Fruit fly (Drosophila melanogaster): ENCODE results near the gene Best1.

Gene Best1

dm6 chr3R:10185986-10186385 is 15.7 kb upstream of the Best1 start:
- TF ChIP-seq lola (GFP tag; optimal IDR thresholded peaks at IDR 0.05) (no peak), N (GFP tag; optimal IDR thresholded peaks at IDR 0.05) (no peak), dmrt93B (GFP tag; optimal IDR thresholded peaks at IDR 0.05) (no peak), brk (GFP tag; optimal IDR thresholded peaks at IDR 0.05) (no peak), psq (GFP tag; optimal IDR thresholded peaks at IDR 0.05) (no peak), Abd-B (GFP tag; optimal IDR thresholded peaks at IDR 0.05) (no peak), Vsx2 (GFP tag; optimal IDR thresholded peaks at IDR 0.05; ENCODE audit: partially characterized antibody) (no peak)

- TF ChIP-seq Abd-B (GFP tag; optimal IDR thresholded peaks at IDR 0.05) (no peak), Rel (GFP tag; optimal IDR thresholded peaks at IDR 0.05) (no peak), Rel (tag; optimal IDR thresholded peaks at IDR 0.05) (peak; percentile 26), usp (GFP tag; optimal IDR thresholded peaks at IDR 0.05) (no peak)
These were observed 6.7 kb upstream of the Best1 start for dm6 chr3R:10176927-10177511.

dm6 chr3R:10169124-10169766 is 1.0 kb downstream of the Best1 start:
- TF ChIP-seq HLH106 (tag; optimal IDR thresholded peaks at IDR 0.05), result no peak
- TF ChIP-seq OdsH (GFP tag; optimal IDR thresholded peaks at IDR 0.05), result peak; percentile 15
- TF ChIP-seq usp (GFP tag; optimal IDR thresholded peaks at IDR 0.05), result no peak

dm6 chr3R:10168483-10169064 is 1.7 kb downstream of the Best1 start:
- TF ChIP-seq dl (GFP tag; optimal IDR thresholded peaks at IDR 0.05; ENCODE audit: insufficient read depth in 1 of 2, partially characterized antibody in 2 of 2) (no peak), pan (optimal IDR thresholded peaks at IDR 0.05) (no peak), fru (GFP tag; optimal IDR thresholded peaks at IDR 0.05) (peak; percentile 56), psq (GFP tag; optimal IDR thresholded peaks at IDR 0.05) (peak; percentile 33), Hr83 (GFP tag; optimal IDR thresholded peaks at IDR 0.05; ENCODE audit: poor library complexity, severe bottlenecking) (peak; percentile 52), dmrt93B (GFP tag; optimal IDR thresholded peaks at IDR 0.05) (peak; percentile 57), Hnf4 (GFP tag; optimal IDR thresholded peaks at IDR 0.05) (peak; percentile 20), woc (GFP tag; optimal IDR thresholded peaks at IDR 0.05) (peak; percentile 57), foxo (GFP tag; optimal IDR thresholded peaks at IDR 0.05) (peak in 1 of 2 experiments; percentile 65), OdsH (GFP tag; optimal IDR thresholded peaks at IDR 0.05) (peak; percentile 63), Hr78 (GFP tag; optimal IDR thresholded peaks at IDR 0.05) (no peak), ey (GFP tag; optimal IDR thresholded peaks at IDR 0.05) (peak; percentile 65), usp (GFP tag; optimal IDR thresholded peaks at IDR 0.05) (no peak), Sp1 (GFP tag; optimal IDR thresholded peaks at IDR 0.05) (peak; percentile 61), HLH106 (tag; optimal IDR thresholded peaks at IDR 0.05) (peak; percentile 59), CG32264 (GFP tag; optimal IDR thresholded peaks at IDR 0.05) (peak; percentile 72), CrebA (GFP tag; optimal IDR thresholded peaks at IDR 0.05; ENCODE audit: borderline replicate concordance) (peak; percentile 23), br (GFP tag; optimal IDR thresholded peaks at IDR 0.05) (peak; percentile 15), Myc (optimal IDR thresholded peaks at IDR 0.05) (no peak), rgr (GFP tag; optimal IDR thresholded peaks at IDR 0.05) (peak; percentile 51), Jra (GFP tag; optimal IDR thresholded peaks at IDR 0.05) (peak; percentile 58), h (GFP tag; optimal IDR thresholded peaks at IDR 0.05) (peak; percentile 35), N (GFP tag; optimal IDR thresholded peaks at IDR 0.05) (no peak)

- TF ChIP-seq dmrt93B (GFP tag; optimal IDR thresholded peaks at IDR 0.05), result no peak
- no peak for TF ChIP-seq rgr (GFP tag; optimal IDR thresholded peaks at IDR 0.05)
- TF ChIP-seq Vsx2 (GFP tag; optimal IDR thresholded peaks at IDR 0.05; ENCODE audit: partially characterized antibody), result no peak
- TF ChIP-seq pan (optimal IDR thresholded peaks at IDR 0.05), result no peak
- no peak for TF ChIP-seq Hnf4 (GFP tag; optimal IDR thresholded peaks at IDR 0.05)
These were observed 3.0 kb downstream of the Best1 start for dm6 chr3R:10167280-10167679.

Data from whole organism, wandering third instar larva.